Worm (Caenorhabditis elegans): Measurements from ENCODE around the gene K07H8.2.

DNA sequence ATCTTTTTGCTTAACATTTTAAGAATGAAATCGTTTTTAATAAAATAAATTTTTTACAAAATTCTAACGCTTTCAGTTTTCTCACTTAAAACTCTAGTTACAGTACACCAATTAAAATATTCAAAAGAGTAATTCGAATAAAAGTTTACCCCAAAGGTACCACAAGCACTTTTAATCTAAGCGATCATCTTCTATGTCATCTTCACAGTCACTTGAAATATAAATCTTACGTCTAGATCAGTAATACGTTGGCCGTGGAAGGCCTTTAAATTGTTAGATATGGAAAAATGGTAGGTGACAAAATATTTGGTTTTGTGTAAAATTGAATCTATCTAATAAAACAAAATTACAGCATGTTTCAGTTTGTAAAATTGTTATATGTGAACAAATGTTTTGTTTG lies 44.0 kb upstream of the K07H8.2 start:
- TF ChIP-seq med-1 (GFP tag; optimal IDR thresholded peaks at IDR 0.05; ENCODE audit: insufficient read depth) (no peak), T22C8.4 (GFP tag; IDR thresholded peaks at IDR 0.05) (no peak), flt-1 (GFP tag; IDR thresholded peaks at IDR 0.05) (no peak), tab-1 (GFP tag; IDR thresholded peaks at IDR 0.05) (no peak), cog-1 (tag; optimal IDR thresholded peaks at IDR 0.05) (no peak), klf-2 (GFP tag; conservative IDR thresholded peaks at IDR 0.05) (no peak)

Data from whole organism, midembryonic.